Worm (Caenorhabditis elegans): ENCODE results near the gene inos-1.

Gene inos-1

DNA sequence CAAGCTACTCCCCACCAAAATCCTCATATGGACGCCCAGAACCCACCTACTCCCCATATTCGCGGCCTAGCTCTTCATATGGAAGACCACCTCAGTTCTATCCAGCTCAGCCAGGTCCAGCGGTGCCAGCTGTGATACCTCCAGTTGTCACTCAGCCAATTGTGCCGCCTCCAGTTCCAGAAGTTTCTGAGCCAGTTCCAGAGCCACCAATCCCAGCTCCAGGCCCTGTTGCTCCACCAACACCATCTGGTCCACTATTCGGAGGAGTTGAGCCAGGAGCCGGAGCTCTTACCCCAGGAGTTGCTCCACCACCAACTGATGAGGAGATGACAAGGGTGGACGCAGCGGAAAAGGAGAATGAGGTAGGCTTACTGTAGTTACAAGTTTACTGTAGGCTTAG lies 21.5 kb upstream of the inos-1 start:
- TF ChIP-seq zfh-2 (GFP tag; conservative IDR thresholded peaks at IDR 0.05) (peak; percentile 87), madf-10 (tag; optimal IDR thresholded peaks at IDR 0.05) (no peak), mcd-1 (GFP tag; IDR thresholded peaks at IDR 0.05) (0 out of 2 replicates have a peak, but pooled peaks have one; percentile 16), lin-26 (GFP tag; IDR thresholded peaks at IDR 0.05) (0 out of 2 replicates have a peak, but pooled peaks have one; percentile 17), egrh-3 (GFP tag; IDR thresholded peaks at IDR 0.05) (peak; percentile 33; the same call in 1 of the 2 replicates)

DNA sequence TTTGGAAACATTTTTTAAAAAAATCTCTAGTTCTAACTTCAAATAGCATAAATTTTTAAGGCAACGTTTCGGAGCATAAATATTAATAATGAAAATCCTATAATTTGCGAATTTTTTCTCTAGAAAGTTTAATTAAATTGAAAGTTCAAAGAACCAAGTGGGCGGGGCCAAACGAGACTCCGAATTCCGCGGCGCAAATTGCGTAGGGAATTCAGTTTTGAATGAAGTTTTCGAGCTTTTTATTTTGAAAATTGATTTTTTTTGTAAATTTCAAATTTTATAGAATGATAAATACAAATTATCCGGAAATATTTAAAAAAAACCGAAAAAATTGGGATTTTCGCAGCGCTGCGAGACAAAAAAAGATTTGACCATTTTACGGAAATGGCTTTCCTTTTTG lies 20.7 kb upstream of the inos-1 start:
- TF ChIP-seq Y67H2A.10 (GFP tag; conservative IDR thresholded peaks at IDR 0.05) (no peak), attf-3 (GFP tag; conservative IDR thresholded peaks at IDR 0.05) (peak; percentile 84), athp-1 (tag; optimal IDR thresholded peaks at IDR 0.05) (no peak), F57C9.4 (tag; optimal IDR thresholded peaks at IDR 0.05) (no peak), ama-1 (optimal IDR thresholded peaks at IDR 0.05) (no peak), ama-1 (GFP tag; optimal IDR thresholded peaks at IDR 0.05) (no peak), pha-4 (tag; optimal IDR thresholded peaks at IDR 0.05) (no peak), tbp1 (GFP tag; optimal IDR thresholded peaks at IDR 0.05) (no peak), egl-44 (GFP tag; IDR thresholded peaks at IDR 0.05) (no peak)

DNA sequence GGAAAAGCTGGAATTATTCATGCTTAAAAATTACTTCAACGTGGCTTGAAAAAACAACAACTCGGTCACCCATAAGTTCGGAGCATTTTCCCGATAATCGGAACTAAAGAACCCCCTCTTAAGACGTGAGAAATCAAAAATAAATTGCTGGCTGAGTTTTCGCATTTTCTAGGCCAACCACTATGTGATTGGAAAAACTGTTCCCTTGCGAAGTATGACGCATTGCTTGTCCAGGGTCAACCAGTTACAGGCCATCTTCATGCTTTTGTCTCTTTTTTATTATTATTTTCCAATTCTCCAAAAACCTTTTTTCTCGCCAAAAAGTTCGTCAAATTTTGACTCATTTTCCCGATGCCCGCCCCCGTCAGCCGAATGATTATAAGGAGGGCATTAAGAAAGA lies 20.0 kb upstream of the inos-1 start, which contains the start of gene F13D12.3:
F13D12.3 (plus strand) TSS at position 301 of the 400 bp plus-strand sequence.
- no peak for TF ChIP-seq ccch-3 (GFP tag; optimal IDR thresholded peaks at IDR 0.05)

DNA sequence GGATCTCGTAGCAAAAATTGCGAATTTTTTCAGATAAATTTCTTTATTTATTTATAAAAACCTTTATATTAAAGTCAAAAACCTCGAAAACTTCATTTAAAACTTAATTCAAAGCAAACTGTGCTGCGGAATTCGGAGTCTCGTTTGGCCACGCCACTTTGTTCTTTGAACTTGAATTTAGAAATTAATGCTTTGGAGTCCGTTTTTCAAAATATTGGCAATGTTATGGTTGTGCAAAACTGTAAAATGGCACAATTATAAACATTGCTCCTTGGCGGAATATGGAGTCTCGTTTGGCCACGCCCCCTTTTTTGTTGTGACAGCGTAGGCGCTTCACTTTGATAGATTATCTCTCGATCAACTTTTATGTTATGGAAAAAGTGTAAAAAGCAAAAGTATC lies 19.4 kb upstream of the inos-1 start:
- no peak for TF ChIP-seq egl-18 (GFP tag; IDR thresholded peaks at IDR 0.05)
- peak; percentile 78 for TF ChIP-seq attf-3 (GFP tag; conservative IDR thresholded peaks at IDR 0.05)
- no peak for TF ChIP-seq ceh-100 (GFP tag; IDR thresholded peaks at IDR 0.05)

DNA sequence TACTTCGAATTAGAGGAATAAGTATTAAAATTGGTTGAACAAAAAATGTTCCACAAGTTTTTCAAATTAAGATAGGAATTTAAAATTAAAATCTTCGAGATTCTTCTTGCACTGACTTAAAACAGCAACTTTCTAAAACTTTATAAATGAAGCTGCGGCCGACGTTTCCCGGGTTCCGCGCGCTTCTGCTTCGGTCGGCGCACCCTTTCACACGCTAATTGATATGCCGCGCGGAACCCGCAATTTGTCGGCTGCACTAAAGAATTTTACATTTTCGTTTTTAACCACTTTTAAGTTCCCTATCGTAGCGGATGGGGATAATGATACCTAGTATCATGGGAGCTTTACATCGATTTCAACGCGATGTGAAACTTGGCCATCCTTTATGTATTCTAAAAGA lies 14.6 kb upstream of the inos-1 start:
- TF ChIP-seq nhr-120 (GFP tag; IDR thresholded peaks at IDR 0.05) = no peak
- TF ChIP-seq F22D6.2 (tag; optimal IDR thresholded peaks at IDR 0.05) = no peak
- peak; percentile 79 for TF ChIP-seq snpc-4 (GFP tag; optimal IDR thresholded peaks at IDR 0.05)
- peak; percentile 57 to 96 (median 88) for TF ChIP-seq snpc-4 (tag; optimal IDR thresholded peaks at IDR 0.05)
- TF ChIP-seq hmg-1.2 (GFP tag; IDR thresholded peaks at IDR 0.05) = peak; percentile 56
- TF ChIP-seq nfya-2 (GFP tag; IDR thresholded peaks at IDR 0.05) = no peak
- TF ChIP-seq madf-6 (GFP tag; IDR thresholded peaks at IDR 0.05) = peak; percentile 6; the same call in 1 of the 2 replicates
- no peak for TF ChIP-seq cebp-2 (GFP tag; IDR thresholded peaks at IDR 0.05)
- TF ChIP-seq mcd-1 (GFP tag; IDR thresholded peaks at IDR 0.05) = no peak
- TF ChIP-seq snpc-3.4 (tag; optimal IDR thresholded peaks at IDR 0.05) = peak; percentile 33
- TF ChIP-seq lsl-1 (GFP tag; optimal IDR thresholded peaks at IDR 0.05) = no peak
- TF ChIP-seq lin-26 (GFP tag; IDR thresholded peaks at IDR 0.05) = no peak
- no peak for TF ChIP-seq let-526 (GFP tag; IDR thresholded peaks at IDR 0.05)
- no peak for TF ChIP-seq F49E8.2 (tag; optimal IDR thresholded peaks at IDR 0.05; ENCODE audit: insufficient read depth)
- TF ChIP-seq attf-3 (GFP tag; conservative IDR thresholded peaks at IDR 0.05) = no peak
- TF ChIP-seq sdz-38 (tag; optimal IDR thresholded peaks at IDR 0.05) = no peak
- TF ChIP-seq unc-130 (GFP tag; optimal IDR thresholded peaks at IDR 0.05) = no peak
- TF ChIP-seq snpc-1.1 (tag; optimal IDR thresholded peaks at IDR 0.05; ENCODE audit: insufficient read depth) = peak; percentile 84

All from whole organism, young adult.